Fruit fly (Drosophila melanogaster) whole organism, adult: Measurements from ENCODE around the gene PH4alphaSG1.
A peak's percentile ranks its signal among the peaks of the same experiment; 100 is the strongest.

Experiments used
- CG11617 ChIP-seq: fragments of 200-800 bp; sonication (Bioruptor generic); optimal IDR thresholded peaks from 2 replicates; lab custom pipeline; 2017; ENCODE audit warnings: mild to moderate bottlenecking, missing biosample characterization, missing genetic modification reagents, missing genetic modification characterization
- CG7045 ChIP-seq: fragments of 200-800 bp; sonication (Bioruptor generic); optimal IDR thresholded peaks from 2 replicates; lab custom pipeline; 2017; ENCODE audit warnings: missing biosample characterization, mild to moderate bottlenecking, missing genetic modification characterization
- Clk ChIP-seq: fragments of 200-800 bp; sonication (Bioruptor generic); optimal IDR thresholded peaks from 2 replicates; lab custom pipeline; 2017; ENCODE audit warnings: missing biosample characterization, missing genetic modification characterization
- bab1 ChIP-seq: fragments of 200-800 bp; sonication (Bioruptor generic); optimal IDR thresholded peaks from 3 replicates; lab custom pipeline; 2019; ENCODE audit warnings: missing biosample characterization, mild to moderate bottlenecking, missing genetic modification characterization, moderate library complexity
- kay ChIP-seq: fragments of 200-800 bp; sonication (Bioruptor generic); peaks from one replicate; lab custom pipeline; 2016; ENCODE audit warnings: missing biosample characterization, missing genetic modification characterization, borderline replicate concordance

dm6 chr3R:30540196-30540595, 34.7 kb upstream of the PH4alphaSG1 start:
- peak; percentile 62 for TF ChIP-seq CG7045 (GFP tag; lab: Kevin White, UChicago)
- no peak for TF ChIP-seq kay (GFP tag; lab: Kevin White, UChicago)
- TF ChIP-seq CG11617 (GFP tag; lab: Kevin White, UChicago) = no peak
- TF ChIP-seq Clk (GFP tag; lab: Kevin White, UChicago) = no peak
- no peak for TF ChIP-seq bab1 (GFP tag; lab: Kevin White, UChicago)
